Worm (Caenorhabditis elegans) whole organism, young adult: Measurements from ENCODE around the gene pro-1.

Experiments
- B0035.1 ChIP-seq: sonication (generic microtip); optimal IDR thresholded peaks from 2 replicates; lab custom pipeline; 2016; ENCODE audit warnings: missing genetic modification characterization, mild to moderate bottlenecking, missing compliant biosample characterization, missing genotype, missing genetic modification reagents
- F10E7.11 ChIP-seq: sonication (generic microtip); optimal IDR thresholded peaks from 2 replicates; lab custom pipeline; 2017; ENCODE audit warnings: mild to moderate bottlenecking, missing genetic modification characterization, moderate library complexity, missing compliant biosample characterization
- F33H1.4 ChIP-seq: fragments of 200-800 bp; sonication (Bioruptor generic); IDR thresholded peaks from 2 replicates; pipeline ENCODE4 v1.3.6; 2022; ENCODE audit warnings: missing genetic modification reagents, missing genetic modification characterization, missing compliant biosample characterization
- Y53F4B.3 ChIP-seq: fragments of 200-800 bp; sonication (Bioruptor generic); IDR thresholded peaks from 2 replicates; pipeline ENCODE4 v1.3.6; 2022; ENCODE audit warnings: missing genetic modification reagents, missing genetic modification characterization, missing compliant biosample characterization
- Y56A3A.18 ChIP-seq: fragments of 200-800 bp; sonication (Bioruptor generic); IDR thresholded peaks from 2 replicates; pipeline ENCODE4 v1.3.6; 2022; ENCODE audit warnings: missing genetic modification reagents, missing genetic modification characterization, missing compliant biosample characterization
- Y67H2A.10 ChIP-seq: fragments of 200-800 bp; sonication (Bioruptor generic); conservative IDR thresholded peaks from 2 replicates; pipeline ENCODE4 v1.3.6; 2022; ENCODE audit warnings: missing genetic modification reagents, missing genetic modification characterization, missing compliant biosample characterization
- Y79H2A.3 ChIP-seq: fragments of 200-800 bp; sonication (Bioruptor generic); conservative IDR thresholded peaks from 2 replicates; pipeline ENCODE4 v1.3.6; 2022; ENCODE audit warnings: missing genetic modification reagents, missing genetic modification characterization, missing compliant biosample characterization
- athp-1 ChIP-seq: sonication (generic microtip); optimal IDR thresholded peaks from 2 replicates; lab custom pipeline; 2017; ENCODE audit warnings: mild to moderate bottlenecking, missing genetic modification characterization, missing compliant biosample characterization
- ceh-100 ChIP-seq: fragments of 200-800 bp; sonication (Bioruptor generic); IDR thresholded peaks from 2 replicates; pipeline ENCODE4 v1.3.6; 2022; ENCODE audit warnings: missing genetic modification reagents, missing genetic modification characterization, missing compliant biosample characterization
- ceh-27 ChIP-seq: fragments of 200-800 bp; sonication (Bioruptor generic); optimal IDR thresholded peaks from 2 replicates; lab custom pipeline; 2018; ENCODE audit warnings: mild to moderate bottlenecking, missing genetic modification characterization, moderate library complexity, missing compliant biosample characterization
- ceh-40 ChIP-seq: fragments of 200-800 bp; sonication (Bioruptor generic); IDR thresholded peaks from 2 replicates; pipeline ENCODE4 v1.3.6; 2022; ENCODE audit warnings: missing genetic modification characterization, missing compliant biosample characterization
- chd-7 ChIP-seq: sonication (generic microtip); optimal IDR thresholded peaks from 2 replicates; lab custom pipeline; 2016; ENCODE audit warnings: mild to moderate bottlenecking, missing genetic modification characterization, moderate library complexity, missing compliant biosample characterization
- dpl-1 ChIP-seq: fragments of 150-350 bp; optimal IDR thresholded peaks from 2 replicates; lab custom pipeline; 2014; ENCODE audit warnings: missing biosample characterization, missing genetic modification reagents, missing genetic modification characterization
- ekl-4 ChIP-seq: fragments of 200-800 bp; sonication (Bioruptor generic); IDR thresholded peaks from 2 replicates; pipeline ENCODE4 v1.3.6; 2022; ENCODE audit warnings: missing genetic modification reagents, missing genetic modification characterization, missing compliant biosample characterization
- ets-4 ChIP-seq: fragments of 200-800 bp; sonication (Bioruptor generic); optimal IDR thresholded peaks from 2 replicates; lab custom pipeline; 2018; ENCODE audit warnings: mild to moderate bottlenecking, missing genetic modification characterization, missing compliant biosample characterization
- him-1 ChIP-seq: sonication (generic microtip); optimal IDR thresholded peaks from 2 replicates; lab custom pipeline; 2016; ENCODE audit warnings: missing genotype, missing genetic modification reagents, missing genetic modification characterization, missing compliant biosample characterization
- hmg-1.2 ChIP-seq: fragments of 200-800 bp; sonication (Bioruptor generic); IDR thresholded peaks from 2 replicates; pipeline ENCODE4 v1.3.6; 2022; ENCODE audit warnings: missing genetic modification reagents, missing genetic modification characterization, missing compliant biosample characterization
- hmg-20 ChIP-seq: fragments of 200-800 bp; sonication (Bioruptor generic); IDR thresholded peaks from 2 replicates; pipeline ENCODE4 v1.3.6; 2022; ENCODE audit warnings: missing genetic modification reagents, missing genetic modification characterization, missing compliant biosample characterization
- hrde-1 ChIP-seq: sonication (generic microtip); optimal IDR thresholded peaks from 2 replicates; lab custom pipeline; 2016; ENCODE audit warnings: missing genetic modification characterization, mild to moderate bottlenecking, missing compliant biosample characterization, moderate library complexity, missing genotype, missing genetic modification reagents, borderline replicate concordance
- hsf-1 ChIP-seq: fragments of 200-800 bp; sonication (Bioruptor generic); IDR thresholded peaks from 2 replicates; pipeline ENCODE4 v1.3.6; 2022; ENCODE audit warnings: missing genetic modification reagents, missing genetic modification characterization, missing compliant biosample characterization
- let-526 ChIP-seq: fragments of 200-800 bp; sonication (Bioruptor generic); IDR thresholded peaks from 2 replicates; pipeline ENCODE4 v1.3.6; 2022; ENCODE audit warnings: missing genetic modification reagents, missing genetic modification characterization, missing compliant biosample characterization
- madf-3 ChIP-seq: fragments of 200-800 bp; sonication (Bioruptor generic); IDR thresholded peaks from 2 replicates; pipeline ENCODE4 v1.3.6; 2022; ENCODE audit warnings: missing genetic modification reagents, missing genetic modification characterization, missing compliant biosample characterization
- madf-6 ChIP-seq: fragments of 200-800 bp; sonication (Bioruptor generic); IDR thresholded peaks from 2 replicates; pipeline ENCODE4 v1.3.6; 2022; ENCODE audit warnings: missing genetic modification reagents, missing genetic modification characterization, missing compliant biosample characterization
- madf-8 ChIP-seq: fragments of 200-800 bp; sonication (Bioruptor generic); conservative IDR thresholded peaks from 2 replicates; pipeline ENCODE4 v1.3.6; 2022; ENCODE audit warnings: missing genetic modification reagents, missing genetic modification characterization, missing compliant biosample characterization
- mel-28 ChIP-seq: sonication (generic microtip); optimal IDR thresholded peaks from 2 replicates; lab custom pipeline; 2016; ENCODE audit warnings: borderline replicate concordance, mild to moderate bottlenecking, missing genetic modification characterization, missing compliant biosample characterization
- mes-4 ChIP-seq: sonication (generic microtip); optimal IDR thresholded peaks from 2 replicates; lab custom pipeline; 2016; ENCODE audit warnings: missing genotype, missing genetic modification characterization, missing compliant biosample characterization
- nfya-1 ChIP-seq: sonication (generic microtip); optimal IDR thresholded peaks from 2 replicates; lab custom pipeline; 2017; ENCODE audit warnings: antibody characterized with exemption, missing compliant biosample characterization, missing genetic modification characterization, borderline replicate concordance; ENCODE audit not compliant: insufficient read depth
- nfyb-1 ChIP-seq: fragments of 200-800 bp; sonication (Bioruptor generic); IDR thresholded peaks from 2 replicates; pipeline ENCODE4 v1.3.6; 2022; ENCODE audit warnings: missing genetic modification reagents, missing genetic modification characterization, missing compliant biosample characterization
- nhr-80 ChIP-seq: sonication (generic microtip); optimal IDR thresholded peaks from 2 replicates; lab custom pipeline; 2016; ENCODE audit warnings: missing genetic modification characterization, missing compliant biosample characterization
- pbrm-1 ChIP-seq: fragments of 200-800 bp; sonication (Bioruptor generic); IDR thresholded peaks from 2 replicates; pipeline ENCODE4 v1.3.6; 2022; ENCODE audit warnings: missing genetic modification reagents, missing genetic modification characterization, missing compliant biosample characterization
- repo-1 ChIP-seq: sonication (generic microtip); optimal IDR thresholded peaks from 2 replicates; lab custom pipeline; 2017; ENCODE audit warnings: mild to moderate bottlenecking, missing genetic modification characterization, missing compliant biosample characterization
- snpc-3.4 ChIP-seq: sonication (generic microtip); optimal IDR thresholded peaks from 2 replicates; lab custom pipeline; 2017; ENCODE audit warnings: missing genetic modification characterization, mild to moderate bottlenecking, missing compliant biosample characterization, antibody characterized with exemption, moderate library complexity, missing genotype, missing genetic modification reagents
- snpc-4 ChIP-seq, 5 experiments: fragments of 150-350 bp in 1 of 5; sonication (generic microtip) in 4 of 5; optimal IDR thresholded peaks; 2 replicates each; lab custom pipeline; 2014 to 2018; ENCODE audit warnings: missing genetic modification characterization in 5 of 5, missing biosample characterization in 3 of 5, antibody characterized with exemption in 2 of 5, mild to moderate bottlenecking in 2 of 5, missing compliant biosample characterization in 2 of 5, missing genotype in 2 of 5, moderate library complexity in 2 of 5, missing genetic modification reagents in 1 of 5
- sptf-2 ChIP-seq: fragments of 200-800 bp; sonication (Bioruptor generic); optimal IDR thresholded peaks from 2 replicates; lab custom pipeline; 2018; ENCODE audit warnings: mild to moderate bottlenecking, missing genetic modification characterization, missing compliant biosample characterization
- tbp1 ChIP-seq: fragments of 200-800 bp; sonication (Bioruptor generic); optimal IDR thresholded peaks from 2 replicates; lab custom pipeline; 2018; ENCODE audit warnings: mild to moderate bottlenecking, missing genetic modification characterization, missing compliant biosample characterization
- unc-62 ChIP-seq: fragments of 150-350 bp; optimal IDR thresholded peaks from 2 replicates; lab custom pipeline; 2014; ENCODE audit warnings: missing biosample characterization, missing genetic modification reagents, missing genetic modification characterization
- xnd-1 ChIP-seq: sonication (generic microtip); optimal IDR thresholded peaks from 2 replicates; lab custom pipeline; 2016; ENCODE audit warnings: missing genotype, missing genetic modification reagents, missing genetic modification characterization, missing compliant biosample characterization
- zfh-2 ChIP-seq: fragments of 200-800 bp; sonication (Bioruptor generic); conservative IDR thresholded peaks from 2 replicates; pipeline ENCODE4 v1.3.6; 2022; ENCODE audit warnings: missing genetic modification reagents, missing genetic modification characterization, missing compliant biosample characterization
- ztf-25 ChIP-seq: fragments of 200-800 bp; sonication (Bioruptor generic); IDR thresholded peaks from 2 replicates; pipeline ENCODE4 v1.3.6; 2022; ENCODE audit warnings: missing genetic modification reagents, missing genetic modification characterization, missing compliant biosample characterization

The pro-1 gene

DNA sequence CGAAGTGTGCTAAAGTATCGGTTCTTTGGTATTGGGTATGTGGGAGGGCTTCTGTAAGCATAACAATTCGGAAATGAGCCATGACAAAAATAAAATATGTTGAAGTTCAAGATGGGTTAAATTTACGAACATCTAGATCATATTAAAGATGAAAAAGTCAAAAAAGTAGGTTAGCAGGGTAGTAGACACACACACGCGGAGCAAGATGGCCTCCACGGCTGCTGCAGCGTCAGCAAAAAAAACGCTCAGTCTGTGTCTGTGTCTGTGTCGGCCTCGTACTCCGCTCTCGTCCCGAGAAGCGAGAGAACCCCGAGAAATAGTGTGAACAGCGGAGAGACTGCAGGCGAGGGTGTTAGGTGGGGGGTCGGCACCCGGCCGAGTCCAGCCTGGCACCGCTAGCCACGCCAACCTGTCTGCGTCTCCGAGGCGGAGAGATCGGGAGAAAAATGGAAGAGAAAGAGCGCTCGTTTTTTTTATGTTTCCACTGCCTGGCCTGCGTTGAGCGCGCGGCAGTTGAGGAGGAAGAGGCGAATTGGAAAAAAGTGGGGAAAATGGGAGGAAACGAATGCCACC lies 39.2 kb downstream of the pro-1 start, which contains the start of gene myrf-1 (continued):
- TF ChIP-seq nfya-1 (tag; lab: Kevin White, UChicago) (no peak), pbrm-1 (GFP tag; lab: Robert Waterston, UW) (peak; percentile 69; the same call in 1 of the 2 replicates), snpc-4 (GFP tag; optimal IDR thresholded peaks at IDR 0.05; lab: Kevin White, UChicago) (no peak), snpc-4 (tag; optimal IDR thresholded peaks at IDR 0.05; lab: Kevin White, UChicago) (peak in 1 of 4 experiments; percentile 35), nfyb-1 (GFP tag; lab: Robert Waterston, UW) (peak; percentile 75; the same call in 1 of the 2 replicates), repo-1 (tag; lab: Kevin White, UChicago) (peak; percentile 47), xnd-1 (tag; lab: Kevin White, UChicago) (no peak), snpc-3.4 (tag; lab: Kevin White, UChicago) (no peak), F33H1.4 (GFP tag; lab: Robert Waterston, UW) (no peak), ekl-4 (GFP tag; lab: Robert Waterston, UW) (peak; percentile 54; the same call in 1 of the 2 replicates), mes-4 (tag; lab: Kevin White, UChicago) (no peak), Y67H2A.10 (no peak; the same call in 1 of the 2 replicates), B0035.1 (tag; lab: Kevin White, UChicago) (no peak), him-1 (no peak), mel-28 (tag; lab: Kevin White, UChicago) (no peak), dpl-1 (no peak), hrde-1 (no peak)
- TF ChIP-seq, all 124 proteins: peak for 43

DNA sequence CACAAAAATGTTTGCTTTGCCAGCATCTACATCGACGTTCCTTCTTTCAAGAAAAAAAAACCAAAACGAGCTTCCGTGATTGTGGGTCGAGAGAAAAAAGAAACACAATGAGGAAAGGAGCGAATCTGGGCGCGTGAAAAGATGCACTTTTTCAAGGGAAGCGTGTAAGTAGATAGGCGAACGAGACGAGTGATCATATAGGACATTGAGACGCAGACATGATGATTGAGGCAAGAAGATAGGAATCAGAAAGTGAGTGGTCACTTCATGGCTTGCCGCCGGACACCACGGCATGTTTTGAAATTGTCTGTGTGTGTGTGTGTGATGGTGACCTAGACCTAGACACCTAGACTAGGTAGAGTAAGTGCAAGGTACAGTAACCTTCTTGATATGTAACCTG lies 40.2 kb downstream of the pro-1 start:
- TF ChIP-seq zfh-2 (GFP tag; lab: Robert Waterston, UW) = 0 out of 2 replicates have a peak, but pooled peaks have one; percentile 17
- no peak for TF ChIP-seq athp-1 (tag; lab: Kevin White, UChicago)
- no peak for TF ChIP-seq ceh-100 (GFP tag; lab: Robert Waterston, UW)
- peak; percentile 68; the same call in 1 of the 2 replicates for TF ChIP-seq hmg-1.2 (GFP tag; lab: Robert Waterston, UW)
- no peak for TF ChIP-seq ceh-27
- TF ChIP-seq dpl-1 = no peak
- peak; percentile 17 for TF ChIP-seq nhr-80
- TF ChIP-seq madf-8 (GFP tag; lab: Robert Waterston, UW) = no peak
- TF ChIP-seq madf-3 (GFP tag; lab: Robert Waterston, UW) = no peak
- TF ChIP-seq ceh-40 (GFP tag; lab: Robert Waterston, UW) = no peak
- no peak for TF ChIP-seq hsf-1 (GFP tag; lab: Robert Waterston, UW)

DNA sequence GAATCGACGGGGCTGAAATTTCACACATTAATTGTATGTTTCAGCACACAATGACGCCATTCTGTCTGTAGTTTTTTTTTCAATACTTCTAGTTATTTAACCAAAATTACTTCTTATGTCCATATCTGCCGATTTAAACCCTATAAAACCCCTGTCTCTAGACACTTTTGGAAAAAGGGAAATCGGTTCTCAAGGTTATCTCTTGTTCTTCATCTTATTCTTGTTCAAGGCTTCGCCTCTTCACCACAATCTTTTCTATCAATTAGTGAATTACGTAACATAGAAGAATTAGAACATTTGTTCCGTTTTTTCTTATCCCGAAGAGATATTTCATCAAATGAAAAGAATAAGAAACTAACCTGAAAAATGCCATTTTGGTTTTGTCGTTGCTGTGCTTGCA lies 41.1 kb downstream of the pro-1 start:
- TF ChIP-seq F10E7.11 (tag; lab: Kevin White, UChicago) (no peak), tbp1 (GFP tag; lab: Kevin White, UChicago) (no peak), xnd-1 (tag; lab: Kevin White, UChicago) (no peak), Y79H2A.3 (GFP tag; lab: Robert Waterston, UW) (no peak), zfh-2 (GFP tag; lab: Robert Waterston, UW) (no peak), ztf-25 (GFP tag; lab: Robert Waterston, UW) (no peak), Y56A3A.18 (GFP tag; lab: Robert Waterston, UW) (no peak), let-526 (GFP tag; lab: Robert Waterston, UW) (no peak), Y53F4B.3 (no peak), hmg-20 (GFP tag; lab: Robert Waterston, UW) (no peak), ets-4 (GFP tag; lab: Kevin White, UChicago) (no peak), chd-7 (no peak), unc-62 (GFP tag; lab: Kevin White, UChicago) (no peak), sptf-2 (GFP tag; lab: Kevin White, UChicago) (no peak), madf-6 (GFP tag; lab: Robert Waterston, UW) (no peak)
- TF ChIP-seq, all 124 proteins: peak for 0
